Worm (Caenorhabditis elegans): ENCODE data around the gene F07C6.4.

Gene F07C6.4

DNA sequence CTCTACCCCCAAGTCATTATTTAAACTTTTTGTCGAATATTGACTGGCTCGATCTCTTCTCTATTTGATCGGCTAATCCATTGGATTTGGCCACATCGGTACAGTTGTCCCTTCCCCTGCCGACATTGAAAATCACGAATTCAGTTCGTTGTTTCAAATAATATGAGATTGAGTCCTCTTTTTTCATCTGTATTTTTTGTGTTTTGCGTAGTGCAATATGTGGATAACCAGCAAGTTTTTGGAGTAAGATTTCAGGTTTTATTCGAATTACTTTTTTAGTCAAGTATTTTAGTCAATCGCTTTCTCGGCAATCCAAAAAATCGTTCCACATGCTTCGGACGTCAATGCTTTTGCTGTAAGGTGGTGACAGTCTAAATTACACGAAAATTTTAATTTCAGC, 16.6 kb upstream of the F07C6.4 start, which contains the start of gene F07C6.3:
TSS of gene F07C6.3 (plus strand) at position 148 of the 400 bp plus-strand sequence.
- no peak for TF ChIP-seq mab-5 (tag; optimal IDR thresholded peaks at IDR 0.05)
- no peak for TF ChIP-seq unc-39 (tag; optimal IDR thresholded peaks at IDR 0.05)
- no peak for TF ChIP-seq blmp-1 (tag; optimal IDR thresholded peaks at IDR 0.05)
- TF ChIP-seq elt-3 (tag; optimal IDR thresholded peaks at IDR 0.05): no peak
- TF ChIP-seq lin-13 (tag; optimal IDR thresholded peaks at IDR 0.05): no peak
- TF ChIP-seq elt-1 (tag; optimal IDR thresholded peaks at IDR 0.05; ENCODE audit: borderline replicate concordance, insufficient read depth): no peak
- no peak for TF ChIP-seq bed-3 (GFP tag; optimal IDR thresholded peaks at IDR 0.05)
- no peak for TF ChIP-seq tbx-8 (GFP tag; optimal IDR thresholded peaks at IDR 0.05)
- TF ChIP-seq drap-1 (GFP tag; optimal IDR thresholded peaks at IDR 0.05): no peak
- no peak for TF ChIP-seq cnd-1 (tag; optimal IDR thresholded peaks at IDR 0.05)
- TF ChIP-seq zip-8 (tag; optimal IDR thresholded peaks at IDR 0.05): no peak
- TF ChIP-seq snpc-4 (tag; optimal IDR thresholded peaks at IDR 0.05): no peak
- TF ChIP-seq mep-1 (tag; optimal IDR thresholded peaks at IDR 0.05): no peak
- TF ChIP-seq lin-32 (GFP tag; optimal IDR thresholded peaks at IDR 0.05): no peak
- no peak for TF ChIP-seq ces-1 (GFP tag; optimal IDR thresholded peaks at IDR 0.05)
- no peak for TF ChIP-seq pha-4 (tag; optimal IDR thresholded peaks at IDR 0.05)
- TF ChIP-seq ceh-43 (GFP tag; optimal IDR thresholded peaks at IDR 0.05): no peak
- no peak for TF ChIP-seq ham-2 (GFP tag; optimal IDR thresholded peaks at IDR 0.05)
- TF ChIP-seq sem-2 (GFP tag; optimal IDR thresholded peaks at IDR 0.05): no peak

DNA sequence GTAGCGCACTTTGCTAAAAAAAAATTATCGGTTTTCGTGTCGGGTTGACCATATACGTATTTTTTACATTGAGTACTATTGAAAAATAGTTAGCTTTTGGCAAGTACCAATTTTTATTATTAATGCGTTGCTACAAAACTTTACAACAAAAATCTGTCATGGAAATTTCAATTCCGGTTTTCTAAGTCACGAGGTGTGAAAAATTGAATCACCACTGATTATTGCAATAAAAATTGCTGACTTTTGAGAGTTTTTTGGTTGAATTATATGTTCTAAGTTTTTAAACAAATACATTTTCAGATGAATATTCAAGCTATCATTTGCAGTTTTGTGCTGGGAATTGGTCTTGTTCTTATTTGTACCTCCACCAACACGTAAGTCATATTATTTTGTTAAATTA, 14.9 kb upstream of the F07C6.4 start, which contains the start of gene F07C6.2:
TSS of gene F07C6.2 (plus strand) at position 301 of the 400 bp plus-strand sequence.
- TF ChIP-seq elt-1 (tag; optimal IDR thresholded peaks at IDR 0.05; ENCODE audit: borderline replicate concordance, insufficient read depth): no peak
- no peak for TF ChIP-seq ztf-11 (tag; optimal IDR thresholded peaks at IDR 0.05)
- TF ChIP-seq nhr-28 (tag; optimal IDR thresholded peaks at IDR 0.05): no peak
- no peak for TF ChIP-seq snpc-4 (tag; optimal IDR thresholded peaks at IDR 0.05)
- TF ChIP-seq ham-2 (GFP tag; optimal IDR thresholded peaks at IDR 0.05): no peak
- TF ChIP-seq flh-1 (GFP tag; optimal IDR thresholded peaks at IDR 0.05): no peak
- no peak for TF ChIP-seq sem-2 (GFP tag; optimal IDR thresholded peaks at IDR 0.05)
- TF ChIP-seq nhr-12 (tag; optimal IDR thresholded peaks at IDR 0.05): no peak
- TF ChIP-seq unc-62 (GFP tag; optimal IDR thresholded peaks at IDR 0.05): no peak
- no peak for TF ChIP-seq tbx-8 (GFP tag; optimal IDR thresholded peaks at IDR 0.05)
- no peak for TF ChIP-seq pha-4 (tag; optimal IDR thresholded peaks at IDR 0.05)
- no peak for TF ChIP-seq blmp-1 (tag; optimal IDR thresholded peaks at IDR 0.05)
- TF ChIP-seq ces-1 (GFP tag; optimal IDR thresholded peaks at IDR 0.05): no peak
- no peak for TF ChIP-seq unc-120 (tag; optimal IDR thresholded peaks at IDR 0.05; ENCODE audit: poor library complexity, severe bottlenecking)
- no peak for TF ChIP-seq lin-32 (GFP tag; optimal IDR thresholded peaks at IDR 0.05)

DNA sequence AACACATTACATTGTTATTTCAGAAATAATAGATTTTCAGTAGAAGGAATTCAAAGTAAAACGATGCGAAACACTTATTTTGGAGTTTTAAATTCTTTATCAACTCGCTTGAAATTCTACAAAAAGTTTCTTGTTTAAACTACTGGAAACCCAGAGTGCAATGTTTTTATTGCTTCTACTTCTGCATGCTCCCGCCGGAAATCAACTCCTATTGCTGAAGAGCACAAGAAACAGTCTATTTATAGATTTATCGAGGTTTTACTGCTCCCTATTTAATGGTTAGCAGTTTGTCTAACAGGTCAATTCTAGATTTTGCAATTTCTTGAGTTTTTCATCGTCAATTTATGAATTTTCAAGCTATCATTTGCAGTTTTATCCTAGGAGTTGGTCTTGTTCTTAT, 13.2 kb upstream of the F07C6.4 start, which contains the start of gene F07C6.6:
TSS of gene F07C6.6 (plus strand) at position 301 of the 400 bp plus-strand sequence.
- TF ChIP-seq lin-32 (GFP tag; optimal IDR thresholded peaks at IDR 0.05) (no peak), ceh-43 (GFP tag; optimal IDR thresholded peaks at IDR 0.05) (no peak), nhr-2 (tag; optimal IDR thresholded peaks at IDR 0.05) (no peak), nhr-28 (tag; optimal IDR thresholded peaks at IDR 0.05) (no peak)

DNA sequence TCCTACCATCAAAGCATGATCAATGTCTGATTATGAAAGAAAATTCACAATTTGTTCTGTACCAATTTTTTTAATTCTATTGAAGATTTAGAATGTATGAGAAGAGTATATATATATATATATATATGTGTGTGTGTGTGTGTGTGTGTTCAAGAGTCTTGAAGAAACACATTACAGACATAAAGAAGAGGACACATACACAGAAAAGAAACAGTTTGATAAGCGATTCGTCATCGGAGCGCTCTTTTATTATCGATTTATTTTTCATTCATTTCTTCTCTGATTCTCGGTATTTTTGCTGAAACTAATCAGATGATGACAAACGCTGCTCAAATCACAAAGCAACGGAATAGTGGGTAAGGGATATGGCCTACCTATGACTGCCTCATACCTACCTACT, 12.1 kb upstream of the F07C6.4 start, which contains the start of gene pin-2:
TSS of gene pin-2 (plus strand) at position 227 of the 400 bp plus-strand sequence.
- no peak for TF ChIP-seq ceh-83 (GFP tag; optimal IDR thresholded peaks at IDR 0.05)
- TF ChIP-seq elt-3 (tag; optimal IDR thresholded peaks at IDR 0.05): no peak
- TF ChIP-seq nhr-76 (tag; optimal IDR thresholded peaks at IDR 0.05): no peak
- TF ChIP-seq flh-1 (GFP tag; optimal IDR thresholded peaks at IDR 0.05): no peak
- TF ChIP-seq M03D4.4 (tag; optimal IDR thresholded peaks at IDR 0.05): no peak
- TF ChIP-seq unc-120 (tag; optimal IDR thresholded peaks at IDR 0.05; ENCODE audit: poor library complexity, severe bottlenecking): no peak
- no peak for TF ChIP-seq bed-3 (GFP tag; optimal IDR thresholded peaks at IDR 0.05)
- TF ChIP-seq snpc-4 (tag; optimal IDR thresholded peaks at IDR 0.05): no peak
- TF ChIP-seq nhr-12 (tag; optimal IDR thresholded peaks at IDR 0.05): no peak
- TF ChIP-seq cnd-1 (tag; optimal IDR thresholded peaks at IDR 0.05): no peak

DNA sequence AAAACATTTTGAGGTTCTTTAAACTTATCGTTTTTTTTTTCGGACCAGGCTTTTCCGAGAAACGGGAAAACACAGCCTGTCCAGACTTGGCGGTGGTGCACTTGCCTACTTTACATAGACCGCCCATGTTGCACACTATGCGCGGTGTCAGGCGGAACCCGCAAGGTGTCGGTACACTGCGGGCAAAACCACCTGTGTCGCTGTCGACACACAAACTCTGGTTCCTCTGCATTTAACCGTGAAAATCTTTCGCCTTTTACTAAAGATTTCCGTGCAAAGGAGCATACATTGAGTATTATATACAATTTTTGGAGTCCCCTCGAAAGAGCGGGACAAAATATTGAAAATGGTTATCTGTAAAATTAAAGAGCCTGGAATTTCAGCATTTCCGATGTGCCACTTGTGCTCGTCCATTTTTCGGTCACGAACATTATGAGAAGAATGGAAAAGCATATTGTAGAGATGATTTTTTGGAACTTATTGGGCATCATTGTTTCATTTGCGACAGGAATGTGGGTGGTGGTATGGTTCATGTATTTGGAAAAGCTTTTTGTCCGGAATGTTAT, 10.3 kb upstream of the F07C6.4 start:
- no peak for TF ChIP-seq ceh-83 (GFP tag; optimal IDR thresholded peaks at IDR 0.05)
- no peak for TF ChIP-seq nhr-237 (tag; optimal IDR thresholded peaks at IDR 0.05)
- TF ChIP-seq flh-1 (GFP tag; optimal IDR thresholded peaks at IDR 0.05): no peak
